Fruit fly (Drosophila melanogaster) S2 (cell line): Measurements from ENCODE around the gene CG7632.

Source experiments
- CG8478 ChIP-seq: fragments of >200 bp; optimal IDR thresholded peaks from 2 replicates; lab custom pipeline; 2018
- CTCF ChIP-seq, 2 experiments: fragments of >200 bp; optimal IDR thresholded peaks; 2 replicates each; lab custom pipeline; 2018

DNA sequence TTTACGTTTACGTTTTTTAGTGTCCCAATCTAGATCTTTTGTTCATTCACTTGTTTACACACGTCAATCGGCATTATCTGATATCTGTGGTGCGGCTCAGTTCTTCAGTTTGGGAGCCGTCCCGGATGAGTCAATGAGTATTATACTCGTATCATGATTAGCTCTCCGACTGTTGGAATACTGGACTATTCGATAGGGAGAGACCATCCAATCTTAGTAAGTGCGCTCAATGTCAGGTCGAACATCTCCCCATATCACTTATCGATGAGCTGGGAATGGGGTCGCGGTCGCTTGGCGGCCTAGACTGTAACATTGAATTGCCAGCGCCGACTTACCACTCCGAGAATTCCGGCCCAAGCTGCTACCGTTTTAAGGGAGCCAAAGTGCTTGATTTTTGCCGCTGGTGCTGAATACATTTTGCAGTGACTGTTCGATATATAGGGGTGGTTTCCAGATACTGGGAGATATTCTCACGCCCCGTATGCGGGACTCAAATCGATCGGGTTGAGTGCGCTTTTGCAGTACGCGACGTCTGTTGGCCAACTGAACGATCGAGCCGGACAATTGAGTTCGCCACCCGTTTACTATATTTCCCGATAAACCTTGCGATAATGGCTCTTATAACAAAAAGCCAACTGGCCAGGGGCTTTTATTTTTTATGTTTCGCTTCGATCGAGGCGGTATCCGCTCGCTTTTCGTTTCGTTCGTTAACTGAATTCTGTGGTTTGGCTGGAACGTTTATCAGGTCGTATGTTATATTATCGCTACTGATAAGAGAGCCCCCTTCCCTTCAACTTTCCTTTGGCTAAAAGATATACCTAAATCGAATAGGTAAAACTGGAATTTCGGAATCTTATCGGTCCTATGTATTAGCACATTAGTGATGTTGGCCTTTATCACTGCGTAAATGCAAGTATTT lies 19.5 kb upstream of the CG7632 start:
- no peak for TF ChIP-seq CG8478 (lab: Kevin White, UChicago)
- TF ChIP-seq CTCF (optimal IDR thresholded peaks at IDR 0.05; lab: Kevin White, UChicago): no peak
